Fruit fly (Drosophila melanogaster) whole organism, wandering third instar larva: ENCODE results near the gene AGO2.
A peak's percentile ranks its signal among the peaks of the same experiment; 100 is the strongest.

Experiments used
- Dfd ChIP-seq: fragments of >200 bp; optimal IDR thresholded peaks from 2 replicates; lab custom pipeline; 2017; ENCODE audit warnings: missing biosample characterization, missing genetic modification characterization
- Hr78 ChIP-seq: fragments of >200 bp; optimal IDR thresholded peaks from 2 replicates; lab custom pipeline; 2017; ENCODE audit warnings: missing biosample characterization, missing genetic modification characterization
- Hr83 ChIP-seq: fragments of 200-300 bp; sonication (Bioruptor generic); optimal IDR thresholded peaks from 2 replicates; lab custom pipeline; 2016; ENCODE audit warnings: missing biosample characterization, mild to moderate bottlenecking, missing genetic modification characterization, moderate library complexity; ENCODE audit not compliant: poor library complexity, severe bottlenecking
- Myc ChIP-seq: fragments of >200 bp; optimal IDR thresholded peaks from 2 replicates; lab custom pipeline; 2017
- Rel ChIP-seq, 2 experiments: fragments of 200-800 bp; sonication (Bioruptor generic) in 1 of 2; optimal IDR thresholded peaks; 2 replicates in 1 of 2; 3 replicates in 1 of 2; lab custom pipeline; 2016 to 2019; ENCODE audit warnings: mild to moderate bottlenecking in 2 of 2, missing biosample characterization in 2 of 2, missing genetic modification characterization in 2 of 2, moderate library complexity in 1 of 2
- Vsx2 ChIP-seq: fragments of 200-300, 225-300 bp; sonication (Bioruptor generic); optimal IDR thresholded peaks from 2 replicates; lab custom pipeline; 2018; ENCODE audit warnings: missing biosample characterization, missing genetic modification characterization; ENCODE audit not compliant: partially characterized antibody
- br ChIP-seq: fragments of 200-800 bp; sonication (Bioruptor generic); optimal IDR thresholded peaks from 2 replicates; lab custom pipeline; 2016; ENCODE audit warnings: missing biosample characterization, missing genetic modification characterization
- dsf ChIP-seq: sonication (Bioruptor generic); optimal IDR thresholded peaks from 2 replicates; lab custom pipeline; 2016; ENCODE audit warnings: missing biosample characterization, missing genetic modification characterization, borderline replicate concordance
- jim ChIP-seq: fragments of 175-275, 200-325 bp; sonication (Bioruptor generic); optimal IDR thresholded peaks from 2 replicates; lab custom pipeline; 2016; ENCODE audit warnings: missing biosample characterization, mild to moderate bottlenecking, missing genetic modification characterization
- lola ChIP-seq: fragments of >200 bp; optimal IDR thresholded peaks from 2 replicates; lab custom pipeline; 2017; ENCODE audit warnings: missing biosample characterization, missing genetic modification characterization
- usp ChIP-seq: fragments of >200 bp; optimal IDR thresholded peaks from 2 replicates; lab custom pipeline; 2017; ENCODE audit warnings: missing biosample characterization, missing genetic modification characterization

- TF ChIP-seq br (GFP tag; lab: Kevin White, UChicago) (no peak), lola (GFP tag; lab: Kevin White, UChicago) (no peak), usp (no peak), Myc (lab: Kevin White, UChicago) (peak; percentile 80), Hr83 (GFP tag; lab: Kevin White, UChicago) (peak; percentile 94), Dfd (GFP tag; lab: Kevin White, UChicago) (no peak), jim (GFP tag; lab: Kevin White, UChicago) (no peak), Vsx2 (GFP tag; lab: Kevin White, UChicago) (no peak), Hr78 (GFP tag; lab: Kevin White, UChicago) (no peak), dsf (GFP tag; lab: Kevin White, UChicago) (no peak), Rel (GFP tag; optimal IDR thresholded peaks at IDR 0.05; lab: Kevin White, UChicago) (no peak), Rel (tag; optimal IDR thresholded peaks at IDR 0.05; lab: Kevin White, UChicago) (peak; percentile 85)
These were observed 26.6 kb downstream of the AGO2 start, which contains the start of the genes mrn and CG12301 for dm6 chr3L:15580487-15580886.
